Worm (Caenorhabditis elegans) whole organism, dauer: ENCODE measurements around the gene C37C3.1.

Experiments used
- unc-62 ChIP-seq: sonication (generic microtip); optimal IDR thresholded peaks from 2 replicates; lab custom pipeline; 2017; ENCODE audit warnings: missing biosample characterization, missing genetic modification reagents, missing genetic modification characterization

The C37C3.1 gene

ce11 chrV:7878411-7878964 lies 20.7 kb downstream of the C37C3.1 start, which contains the start of gene F40A3.2:
Gene F40A3.2 (plus strand): TSS chrV:7878914.
- no peak for TF ChIP-seq unc-62 (GFP tag; lab: Kevin White, UChicago)

ce11 chrV:7884441-7884840 lies 26.7 kb downstream of the C37C3.1 start:
- TF ChIP-seq unc-62 (GFP tag; lab: Kevin White, UChicago): no peak

ce11 chrV:7888036-7888435 lies 30.3 kb downstream of the C37C3.1 start:
- TF ChIP-seq unc-62 (GFP tag; lab: Kevin White, UChicago): no peak

ce11 chrV:7891230-7891629 lies 33.5 kb downstream of the C37C3.1 start, which contains the start of gene F40A3.1:
Gene F40A3.1 (plus strand): TSS chrV:7891530.
- no peak for TF ChIP-seq unc-62 (GFP tag; lab: Kevin White, UChicago)

- TF ChIP-seq unc-62 (GFP tag; lab: Kevin White, UChicago): no peak
Measured at ce11 chrV:7893812-7894381, 36.1 kb downstream of the C37C3.1 start, which contains the start of gene F40A3.6. Gene F40A3.6 (minus strand): TSS chrV:7893862.

ce11 chrV:7899761-7900160 lies 42.0 kb downstream of the C37C3.1 start, which contains the start of gene F40A3.7:
Gene F40A3.7 (minus strand): TSS chrV:7899861.
- TF ChIP-seq unc-62 (GFP tag; lab: Kevin White, UChicago): no peak

ce11 chrV:7901222-7901621 lies 43.5 kb downstream of the C37C3.1 start:
- no peak for TF ChIP-seq unc-62 (GFP tag; lab: Kevin White, UChicago)

ce11 chrV:7904389-7904788 lies 46.6 kb downstream of the C37C3.1 start:
- TF ChIP-seq unc-62 (GFP tag; lab: Kevin White, UChicago): no peak

- no peak for TF ChIP-seq unc-62 (GFP tag; lab: Kevin White, UChicago)
Measured at ce11 chrV:7908431-7908830, 50.7 kb downstream of the C37C3.1 start.
